Fruit fly (Drosophila melanogaster) whole organism, embryonic: ENCODE measurements around the gene CG4301.

Experiments
- Adf1 ChIP-seq: fragments of 200-800 bp; sonication (Bioruptor generic); IDR thresholded peaks from 2 replicates; pipeline ENCODE4 v1.3.6; 2022; ENCODE audit warnings: missing biosample characterization, missing genetic modification characterization
- BtbVII ChIP-seq: fragments of 200-800 bp; sonication (Bioruptor generic); optimal IDR thresholded peaks from 3 replicates; lab custom pipeline; 2017; ENCODE audit warnings: missing biosample characterization, mild to moderate bottlenecking, missing genetic modification characterization
- CG10274 ChIP-seq: fragments of 200-800 bp; sonication (Bioruptor generic); optimal IDR thresholded peaks from 3 replicates; lab custom pipeline; 2017; ENCODE audit warnings: missing biosample characterization, mild to moderate bottlenecking, missing genetic modification characterization
- CG10959 ChIP-seq: fragments of 200-800 bp; sonication (Bioruptor generic); IDR thresholded peaks from 2 replicates; pipeline ENCODE4 v1.3.6; 2022; ENCODE audit warnings: missing biosample characterization, missing genetic modification characterization
- CG12391 ChIP-seq: fragments of 200-800 bp; sonication (Bioruptor generic); optimal IDR thresholded peaks from 3 replicates; lab custom pipeline; 2018; ENCODE audit warnings: missing biosample characterization, mild to moderate bottlenecking, missing genetic modification characterization, moderate library complexity
- CG12942 ChIP-seq: fragments of 200-800 bp; sonication (Bioruptor generic); optimal IDR thresholded peaks from 3 replicates; lab custom pipeline; 2016; ENCODE audit warnings: missing biosample characterization, missing genetic modification characterization
- CG13894 ChIP-seq: fragments of 200-800 bp; sonication (Bioruptor generic); optimal IDR thresholded peaks from 3 replicates; lab custom pipeline; 2018; ENCODE audit warnings: missing biosample characterization, mild to moderate bottlenecking, missing genetic modification characterization, moderate library complexity
- CG1647 ChIP-seq: fragments of 200-800 bp; sonication (Bioruptor generic); optimal IDR thresholded peaks from 3 replicates; lab custom pipeline; 2016; ENCODE audit warnings: missing biosample characterization, missing genetic modification characterization
- CG17328 ChIP-seq: fragments of 200-800 bp; sonication (Bioruptor generic); IDR thresholded peaks from 2 replicates; pipeline ENCODE4 v1.3.6; 2022; ENCODE audit warnings: missing biosample characterization, missing genetic modification characterization
- CG17612 ChIP-seq: fragments of 200-800 bp; sonication (Bioruptor generic); IDR thresholded peaks from 2 replicates; pipeline ENCODE4 v1.3.6; 2022; ENCODE audit warnings: missing biosample characterization, missing genetic modification characterization
- CG17802 ChIP-seq: fragments of 200-800 bp; sonication (Bioruptor generic); optimal IDR thresholded peaks from 2 replicates; lab custom pipeline; 2018; ENCODE audit warnings: missing biosample characterization, mild to moderate bottlenecking, missing genetic modification characterization, moderate library complexity
- CG2875 ChIP-seq: fragments of 200-800 bp; sonication (Bioruptor generic); optimal IDR thresholded peaks from 2 replicates; lab custom pipeline; 2017; ENCODE audit warnings: missing biosample characterization, mild to moderate bottlenecking, missing genetic modification characterization, missing genetic modification reagents
- CG2889 ChIP-seq: fragments of 200-800 bp; sonication (Bioruptor generic); IDR thresholded peaks from 3 replicates; pipeline ENCODE4 v1.3.6; 2022; ENCODE audit warnings: missing biosample characterization, missing genetic modification characterization
- CG3065 ChIP-seq: fragments of 200-800 bp; sonication (Bioruptor generic); optimal IDR thresholded peaks from 2 replicates; lab custom pipeline; 2016; ENCODE audit warnings: missing biosample characterization, missing genetic modification characterization
- CG4282 ChIP-seq: fragments of 200-800 bp; sonication (Bioruptor generic); optimal IDR thresholded peaks from 2 replicates; lab custom pipeline; 2016; ENCODE audit warnings: missing biosample characterization, missing genetic modification characterization
- CG43689 ChIP-seq: fragments of 200-800 bp; sonication (Bioruptor generic); IDR thresholded peaks from 2 replicates; pipeline ENCODE4 v1.3.6; 2022; ENCODE audit warnings: missing biosample characterization, missing genetic modification characterization
- CG4854 ChIP-seq: fragments of 200-800 bp; sonication (Bioruptor generic); optimal IDR thresholded peaks from 2 replicates; lab custom pipeline; 2016; ENCODE audit warnings: missing biosample characterization, missing genetic modification characterization, inconsistent platforms
- CG5245 ChIP-seq: fragments of 200-800 bp; sonication (Bioruptor generic); optimal IDR thresholded peaks from 3 replicates; lab custom pipeline; 2016; ENCODE audit warnings: missing biosample characterization, missing genetic modification characterization
- CG6654 ChIP-seq: fragments of 200-800 bp; sonication (Bioruptor generic); optimal IDR thresholded peaks from 2 replicates; lab custom pipeline; 2017; ENCODE audit warnings: missing biosample characterization, mild to moderate bottlenecking, missing genetic modification characterization
- CG9609 ChIP-seq: fragments of 200-800 bp; sonication (Bioruptor generic); optimal IDR thresholded peaks from 3 replicates; lab custom pipeline; 2016; ENCODE audit warnings: missing biosample characterization, missing genetic modification characterization
- Camta ChIP-seq: fragments of 200-800 bp; sonication (Bioruptor generic); optimal IDR thresholded peaks from 2 replicates; lab custom pipeline; 2016; ENCODE audit warnings: missing biosample characterization, missing genetic modification characterization
- Doc3 ChIP-seq: fragments of 200-800 bp; sonication (Bioruptor generic); IDR thresholded peaks from 3 replicates; pipeline ENCODE4 v1.3.6; 2022; ENCODE audit warnings: missing biosample characterization, missing genetic modification characterization; ENCODE audit not compliant: partially characterized antibody
- Hey ChIP-seq: fragments of 200-800 bp; sonication (Bioruptor generic); optimal IDR thresholded peaks from 3 replicates; lab custom pipeline; 2018; ENCODE audit warnings: missing biosample characterization, mild to moderate bottlenecking, missing genetic modification characterization
- Hr51 ChIP-seq, 2 experiments: fragments of 200-800 bp; sonication (Bioruptor generic); optimal IDR thresholded peaks; 2 replicates in 1 of 2; 3 replicates in 1 of 2; lab custom pipeline; 2016 to 2018; ENCODE audit warnings: missing biosample characterization in 2 of 2, missing genetic modification characterization in 2 of 2, mild to moderate bottlenecking in 1 of 2, moderate library complexity in 1 of 2
- Hsf ChIP-seq: fragments of 200-800 bp; sonication (Bioruptor generic); optimal IDR thresholded peaks from 3 replicates; lab custom pipeline; 2016; ENCODE audit warnings: missing biosample characterization, missing genetic modification characterization
- NC2α ChIP-seq: fragments of 200-800 bp; sonication (Bioruptor generic); optimal IDR thresholded peaks from 2 replicates; lab custom pipeline; 2016; ENCODE audit warnings: missing biosample characterization, missing genetic modification characterization
- br ChIP-seq: fragments of >200 bp; optimal IDR thresholded peaks from 2 replicates; lab custom pipeline; 2017
- btn ChIP-seq: fragments of 200-800 bp; sonication (Bioruptor generic); optimal IDR thresholded peaks from 2 replicates; lab custom pipeline; 2016; ENCODE audit warnings: missing biosample characterization, missing genetic modification characterization
- cato ChIP-seq: fragments of 200-800 bp; sonication (Bioruptor generic); optimal IDR thresholded peaks from 2 replicates; lab custom pipeline; 2016; ENCODE audit warnings: missing biosample characterization, missing genetic modification characterization, borderline replicate concordance
- corto ChIP-seq: fragments of 200-800 bp; sonication (Bioruptor generic); optimal IDR thresholded peaks from 2 replicates; lab custom pipeline; 2016; ENCODE audit warnings: missing biosample characterization, mild to moderate bottlenecking, missing genetic modification characterization, moderate library complexity
- crol ChIP-seq: fragments of 200-800 bp; sonication (Bioruptor generic); IDR thresholded peaks from 2 replicates; pipeline ENCODE4 v1.3.6; 2022; ENCODE audit warnings: missing biosample characterization, missing genetic modification characterization
- esg ChIP-seq: fragments of 200-800 bp; sonication (Bioruptor generic); conservative IDR thresholded peaks from 2 replicates; pipeline ENCODE4 v1.3.6; 2022; ENCODE audit warnings: missing biosample characterization, missing genetic modification characterization
- fd64A ChIP-seq: fragments of 200-800 bp; sonication (Bioruptor generic); optimal IDR thresholded peaks from 3 replicates; lab custom pipeline; 2018; ENCODE audit warnings: missing biosample characterization, mild to moderate bottlenecking, missing genetic modification characterization
- ftz-f1 ChIP-seq: fragments of 200-800 bp; sonication (Bioruptor generic); optimal IDR thresholded peaks from 2 replicates; lab custom pipeline; 2016; ENCODE audit warnings: missing biosample characterization, missing genetic modification characterization
- gce ChIP-seq: fragments of 200-800 bp; sonication (Bioruptor generic); IDR thresholded peaks from 3 replicates; pipeline ENCODE4 v1.3.6; 2022; ENCODE audit warnings: missing biosample characterization, missing genetic modification characterization
- insv ChIP-seq, 2 experiments: fragments of 200-800 bp; sonication (Bioruptor generic); optimal IDR thresholded peaks; 3 replicates each; lab custom pipeline; 2016 to 2018; ENCODE audit warnings: missing biosample characterization in 2 of 2, missing genetic modification characterization in 2 of 2
- ken ChIP-seq: fragments of 200-800 bp; sonication (Bioruptor generic); IDR thresholded peaks from 3 replicates; pipeline ENCODE4 v1.3.6; 2022; ENCODE audit warnings: missing biosample characterization, missing genetic modification characterization
- lbe ChIP-seq: fragments of 200-800 bp; sonication (Bioruptor generic); optimal IDR thresholded peaks from 2 replicates; lab custom pipeline; 2016; ENCODE audit warnings: missing biosample characterization, mild to moderate bottlenecking, missing genetic modification characterization
- mam ChIP-seq: fragments of 200-800 bp; sonication (Bioruptor generic); optimal IDR thresholded peaks from 3 replicates; lab custom pipeline; 2016; ENCODE audit warnings: missing biosample characterization, missing genetic modification characterization
- oc ChIP-seq: fragments of 200-800 bp; sonication (Bioruptor generic); optimal IDR thresholded peaks from 2 replicates; lab custom pipeline; 2018; ENCODE audit warnings: missing biosample characterization, mild to moderate bottlenecking, missing genetic modification characterization, moderate library complexity
- phol ChIP-seq: fragments of 200-800 bp; sonication (Bioruptor generic); optimal IDR thresholded peaks from 3 replicates; lab custom pipeline; 2018; ENCODE audit warnings: missing biosample characterization, mild to moderate bottlenecking, missing genetic modification characterization, moderate library complexity
- scrt ChIP-seq: fragments of 200-800 bp; sonication (Bioruptor generic); optimal IDR thresholded peaks from 2 replicates; lab custom pipeline; 2018; ENCODE audit warnings: missing biosample characterization, mild to moderate bottlenecking, missing genetic modification characterization, moderate library complexity
- sens ChIP-seq: fragments of 200-800 bp; sonication (Bioruptor generic); peaks from one replicate; lab custom pipeline; 2016; ENCODE audit warnings: missing biosample characterization, missing genetic modification characterization
- sisA ChIP-seq: fragments of 200-800 bp; sonication (Bioruptor generic); IDR thresholded peaks from 2 replicates; pipeline ENCODE4 v1.3.6; 2022; ENCODE audit warnings: missing biosample characterization, missing genetic modification characterization
- so ChIP-seq: fragments of 200-800 bp; sonication (Bioruptor generic); IDR thresholded peaks from 3 replicates; pipeline ENCODE4 v1.3.6; 2022; ENCODE audit warnings: missing biosample characterization, missing genetic modification characterization
- sr ChIP-seq: fragments of 200-800 bp; sonication (Bioruptor generic); IDR thresholded peaks from 3 replicates; pipeline ENCODE4 v1.3.6; 2022; ENCODE audit warnings: missing biosample characterization, missing genetic modification characterization
- sug ChIP-seq: fragments of 200-800 bp; optimal IDR thresholded peaks from 2 replicates; lab custom pipeline; 2019; ENCODE audit warnings: missing biosample characterization, mild to moderate bottlenecking, missing genetic modification characterization, moderate library complexity
- toy ChIP-seq: fragments of 200-800 bp; sonication (Bioruptor generic); IDR thresholded peaks from 2 replicates; pipeline ENCODE4 v1.3.6; 2022; ENCODE audit warnings: missing biosample characterization, missing genetic modification characterization
- trh ChIP-seq: fragments of 200-800 bp; sonication (Bioruptor generic); optimal IDR thresholded peaks from 2 replicates; lab custom pipeline; 2016; ENCODE audit warnings: missing biosample characterization, missing genetic modification characterization
- unc-4 ChIP-seq: fragments of 200-800 bp; sonication (Bioruptor generic); IDR thresholded peaks from 2 replicates; pipeline ENCODE4 v1.3.6; 2022; ENCODE audit warnings: missing biosample characterization, missing genetic modification characterization; ENCODE audit not compliant: partially characterized antibody

The CG4301 gene

DNA sequence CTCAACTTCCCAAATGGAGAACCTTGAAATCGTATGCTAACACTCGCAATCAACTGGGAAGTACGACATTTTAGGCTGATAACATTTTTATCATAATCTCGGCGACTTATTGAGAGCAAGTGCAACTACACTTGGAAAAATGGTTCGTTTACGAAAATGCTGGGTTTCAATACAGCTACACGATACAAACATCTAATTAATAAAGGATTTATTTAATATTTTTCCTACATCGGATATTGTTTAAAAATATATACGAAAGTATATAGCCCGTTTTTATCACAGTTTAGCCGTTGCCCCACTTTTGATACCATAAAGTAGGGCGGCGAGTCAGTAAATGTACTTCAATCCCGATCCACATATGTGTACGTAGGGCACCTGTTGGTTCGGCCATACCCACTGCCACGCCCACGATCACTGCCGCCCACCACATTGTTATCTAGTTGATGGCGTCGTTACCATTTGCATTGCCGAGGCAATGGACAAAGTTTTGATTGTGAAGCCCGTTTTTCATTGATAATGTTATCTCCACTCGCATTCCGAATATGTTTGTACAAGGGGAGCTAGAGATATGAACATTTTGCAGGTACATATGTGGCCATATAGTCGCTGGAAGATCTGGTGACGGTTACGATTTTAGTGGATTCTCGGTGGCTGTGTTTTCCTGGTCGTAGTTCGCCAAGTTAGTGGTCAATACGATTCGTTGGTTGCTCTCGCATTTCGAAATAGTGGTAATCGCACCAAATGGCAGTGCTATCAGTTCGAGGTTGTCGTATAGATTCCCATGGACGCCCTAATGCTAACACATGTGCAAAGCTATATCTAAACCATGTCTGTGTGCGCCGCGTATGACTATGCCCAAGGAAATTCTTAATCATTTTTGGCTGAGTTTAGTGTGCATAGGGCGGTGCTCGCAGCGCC is 9.4 kb downstream of the CG4301 start, which contains the start of gene Traf-like (continued):
- peak; percentile 76 for TF ChIP-seq sens
- TF ChIP-seq CG12942 (GFP tag; lab: Kevin White, UChicago), result no peak
- no peak for TF ChIP-seq CG4854
- no peak for TF ChIP-seq toy
- no peak for TF ChIP-seq CG13894 (tag; lab: Kevin White, UChicago)
- 0 out of 2 replicates have a peak, but pooled peaks have one; percentile 19 for TF ChIP-seq esg (GFP tag; lab: Robert Waterston, UW)
- TF ChIP-seq unc-4 (GFP tag; lab: Robert Waterston, UW), result no peak
- no peak for TF ChIP-seq CG9609 (GFP tag; lab: Kevin White, UChicago)
- no peak for TF ChIP-seq CG5245 (GFP tag; lab: Kevin White, UChicago)
- TF ChIP-seq CG4282 (GFP tag; lab: Kevin White, UChicago), result no peak
- TF ChIP-seq cato, result no peak
- no peak for TF ChIP-seq trh (GFP tag; lab: Kevin White, UChicago)
- TF ChIP-seq Hey (tag; lab: Kevin White, UChicago), result peak; percentile 23
- TF ChIP-seq Hr51 (GFP tag; optimal IDR thresholded peaks at IDR 0.05; lab: Kevin White, UChicago), result peak in 1 of 2 experiments; percentile 41
- TF ChIP-seq so (GFP tag; lab: Robert Waterston, UW), result 0 out of 3 replicates have a peak, but pooled peaks have one; percentile 36
- TF ChIP-seq crol (GFP tag; lab: Robert Waterston, UW), result no peak
- no peak for TF ChIP-seq fd64A (GFP tag; lab: Kevin White, UChicago)
- no peak for TF ChIP-seq CG17612 (GFP tag; lab: Robert Waterston, UW)
- TF ChIP-seq CG10274 (GFP tag; lab: Kevin White, UChicago), result peak; percentile 5
- no peak for TF ChIP-seq lbe (GFP tag; lab: Kevin White, UChicago)
- no peak for TF ChIP-seq CG6654
- no peak for TF ChIP-seq BtbVII (GFP tag; lab: Kevin White, UChicago)
- no peak for TF ChIP-seq CG17802 (tag; lab: Kevin White, UChicago)
- TF ChIP-seq btn (GFP tag; lab: Kevin White, UChicago), result no peak
- no peak; the same call in 1 of the 2 replicates for TF ChIP-seq sisA
- TF ChIP-seq ftz-f1, result no peak
- TF ChIP-seq CG2889 (GFP tag; lab: Robert Waterston, UW), result no peak
- TF ChIP-seq ken (GFP tag; lab: Robert Waterston, UW), result 0 out of 3 replicates have a peak, but pooled peaks have one; percentile 32
- TF ChIP-seq oc (tag; lab: Kevin White, UChicago), result no peak
- no peak for TF ChIP-seq Adf1 (GFP tag; lab: Robert Waterston, UW)
- peak; percentile 23 for TF ChIP-seq phol
- no peak for TF ChIP-seq Camta (GFP tag; lab: Kevin White, UChicago)
- TF ChIP-seq corto (GFP tag; lab: Kevin White, UChicago), result no peak
- TF ChIP-seq scrt (GFP tag; lab: Kevin White, UChicago), result no peak
- TF ChIP-seq CG10959 (GFP tag; lab: Robert Waterston, UW), result no peak
- TF ChIP-seq gce (GFP tag; lab: Robert Waterston, UW), result no peak
- TF ChIP-seq insv (GFP tag; optimal IDR thresholded peaks at IDR 0.05; lab: Kevin White, UChicago), result no peak
- TF ChIP-seq CG1647 (GFP tag; lab: Kevin White, UChicago), result no peak
- no peak for TF ChIP-seq CG2875 (GFP tag; lab: Kevin White, UChicago)
- TF ChIP-seq NC2α (GFP tag; lab: Kevin White, UChicago), result no peak
- no peak for TF ChIP-seq sr
- TF ChIP-seq CG3065 (GFP tag; lab: Kevin White, UChicago), result no peak
- TF ChIP-seq CG17328 (GFP tag; lab: Robert Waterston, UW), result peak; percentile 11; the same call in 1 of the 2 replicates
- peak; percentile 49 for TF ChIP-seq sug (tag; lab: Kevin White, UChicago)
- no peak for TF ChIP-seq mam (GFP tag; lab: Kevin White, UChicago)
- TF ChIP-seq br (lab: Kevin White, UChicago), result no peak
- no peak for TF ChIP-seq Hsf (GFP tag; lab: Kevin White, UChicago)
- TF ChIP-seq CG12391, result peak; percentile 38
- no peak for TF ChIP-seq Doc3 (GFP tag; lab: Robert Waterston, UW)
- TF ChIP-seq CG43689 (GFP tag; lab: Robert Waterston, UW), result no peak
